Fruit fly (Drosophila melanogaster): ENCODE measurements around the gene SF2.
A peak's percentile ranks its signal among the peaks of the same experiment; 100 is the strongest.

The SF2 gene

dm6 chr3R:16374101-16374500 is 32.3 kb upstream of the SF2 start (continued):
- TF ChIP-seq HLHmδ (GFP tag; optimal IDR thresholded peaks at IDR 0.05): no peak
- no peak for TF ChIP-seq run (tag; optimal IDR thresholded peaks at IDR 0.05)
- peak; percentile 71 for TF ChIP-seq zen (tag; optimal IDR thresholded peaks at IDR 0.05)
- peak; percentile 73 for TF ChIP-seq Dp (GFP tag; optimal IDR thresholded peaks at IDR 0.05)
- peak; percentile 58 for TF ChIP-seq CTCF (GFP tag; optimal IDR thresholded peaks at IDR 0.05)
- no peak for TF ChIP-seq disco-r (GFP tag; optimal IDR thresholded peaks at IDR 0.05)
- TF ChIP-seq unpg (GFP tag; optimal IDR thresholded peaks at IDR 0.05): no peak
- no peak for TF ChIP-seq tin (GFP tag; optimal IDR thresholded peaks at IDR 0.05)
- no peak; the same call in 2 of the 3 replicates for TF ChIP-seq CG6791 (GFP tag; IDR thresholded peaks at IDR 0.05; ENCODE audit: partially characterized antibody)
- no peak for TF ChIP-seq lilli (GFP tag; optimal IDR thresholded peaks at IDR 0.05)

DNA sequence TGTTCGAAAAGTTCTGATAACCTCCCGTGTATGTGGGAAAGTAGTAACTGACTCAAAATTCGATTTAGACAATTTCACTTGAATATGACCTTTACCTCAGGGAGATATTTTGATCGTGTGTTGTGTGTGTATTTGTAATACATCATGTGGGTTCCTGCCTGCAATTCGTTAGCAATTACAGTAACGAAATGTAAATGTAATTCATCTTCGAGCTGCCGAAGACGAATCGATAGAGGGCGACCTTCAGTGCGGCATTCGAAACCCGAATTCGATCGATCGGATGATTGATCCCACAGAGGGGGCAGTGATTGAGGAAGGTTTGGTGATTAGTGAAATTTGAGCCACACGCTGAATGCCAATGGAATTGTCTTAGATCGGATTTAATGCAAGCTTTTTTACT is 28.6 kb upstream of the SF2 start, which contains the start of gene CG10317:
Gene CG10317, minus strand, starts transcription at position 101 of the 400 bp plus-strand sequence.
- TF ChIP-seq hkb (optimal IDR thresholded peaks at IDR 0.05): no peak
- no peak for TF ChIP-seq hkb (GFP tag; IDR thresholded peaks at IDR 0.05)
- TF ChIP-seq H15 (GFP tag; IDR thresholded peaks at IDR 0.05): no peak
- no peak for TF ChIP-seq HmgZ (tag; optimal IDR thresholded peaks at IDR 0.05)
- no peak for TF ChIP-seq cad (GFP tag; optimal IDR thresholded peaks at IDR 0.05)
- TF ChIP-seq bigmax (GFP tag; optimal IDR thresholded peaks at IDR 0.05): no peak
- no peak for TF ChIP-seq pzg (GFP tag; optimal IDR thresholded peaks at IDR 0.05)
- TF ChIP-seq CG17186 (GFP tag; optimal IDR thresholded peaks at IDR 0.05): no peak
- TF ChIP-seq Eip74EF (GFP tag; optimal IDR thresholded peaks at IDR 0.05): no peak
- TF ChIP-seq CG10274 (GFP tag; optimal IDR thresholded peaks at IDR 0.05): no peak
- TF ChIP-seq HLH4C (GFP tag; IDR thresholded peaks at IDR 0.05; ENCODE audit: partially characterized antibody): no peak
- TF ChIP-seq exex (tag; optimal IDR thresholded peaks at IDR 0.05): no peak
- TF ChIP-seq CG2889 (GFP tag; IDR thresholded peaks at IDR 0.05): no peak
- no peak for TF ChIP-seq CG11093 (GFP tag; IDR thresholded peaks at IDR 0.05)

DNA sequence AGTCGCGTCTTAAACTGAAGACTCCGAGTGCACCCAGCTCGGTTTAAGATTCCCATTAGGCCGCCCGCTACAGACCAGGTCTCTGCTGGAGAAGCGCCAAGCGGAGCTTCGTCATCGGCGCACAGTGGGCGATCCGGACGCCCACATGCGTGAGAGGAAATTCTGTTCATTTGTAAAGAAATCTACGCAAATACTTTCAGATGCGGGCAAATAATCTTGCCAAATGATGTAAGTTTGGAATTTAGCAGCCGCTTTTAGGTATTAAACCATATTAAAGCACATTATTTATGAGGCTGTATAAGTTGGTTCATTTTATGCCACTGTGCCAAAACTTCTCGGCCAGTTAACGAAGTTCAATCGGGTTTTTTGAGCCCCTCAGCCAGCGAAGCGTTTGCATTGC is 26.5 kb upstream of the SF2 start, which contains the start of gene js:
Gene js, minus strand, starts transcription at position 19 of the 400 bp plus-strand sequence.
- TF ChIP-seq dysf (GFP tag; IDR thresholded peaks at IDR 0.05) (0 out of 3 replicates have a peak, but pooled peaks have one; percentile 15), Oli (tag; optimal IDR thresholded peaks at IDR 0.05) (peak; percentile 43), run (tag; optimal IDR thresholded peaks at IDR 0.05) (no peak), CG5245 (GFP tag; optimal IDR thresholded peaks at IDR 0.05) (no peak), CoRest (tag; optimal IDR thresholded peaks at IDR 0.05) (peak; percentile 11), Xbp1 (GFP tag; optimal IDR thresholded peaks at IDR 0.05) (peak; percentile 26), CG31388 (GFP tag; optimal IDR thresholded peaks at IDR 0.05) (no peak), pnt (GFP tag; optimal IDR thresholded peaks at IDR 0.05) (no peak), gce (GFP tag; IDR thresholded peaks at IDR 0.05) (no peak), HLH3B (GFP tag; IDR thresholded peaks at IDR 0.05) (peak; percentile 26; the same call in 1 of the 2 replicates), PHDP (tag; optimal IDR thresholded peaks at IDR 0.05) (no peak), CG12219 (GFP tag; optimal IDR thresholded peaks at IDR 0.05) (no peak), CG15269 (tag; optimal IDR thresholded peaks at IDR 0.05) (peak; percentile 58), tgo (GFP tag; IDR thresholded peaks at IDR 0.05) (0 out of 3 replicates have a peak, but pooled peaks have one; percentile 23), bcd (GFP tag; optimal IDR thresholded peaks at IDR 0.05) (peak; percentile 8), MTF-1 (GFP tag; optimal IDR thresholded peaks at IDR 0.05; ENCODE audit: borderline replicate concordance) (no peak), Sox102F (GFP tag; optimal IDR thresholded peaks at IDR 0.05) (peak; percentile 14), sens (GFP tag) (peak; percentile 49), CG11504 (tag; optimal IDR thresholded peaks at IDR 0.05) (peak; percentile 57), chinmo (GFP tag; IDR thresholded peaks at IDR 0.05; ENCODE audit: partially characterized antibody) (0 out of 4 replicates have a peak, but pooled peaks have one; percentile 15), Doc2 (GFP tag; IDR thresholded peaks at IDR 0.05) (no peak), caup (GFP tag; optimal IDR thresholded peaks at IDR 0.05; ENCODE audit: severe bottlenecking) (no peak), tio (GFP tag; optimal IDR thresholded peaks at IDR 0.05) (peak; percentile 6), sr (GFP tag; IDR thresholded peaks at IDR 0.05) (no peak), Meics (GFP tag; optimal IDR thresholded peaks at IDR 0.05) (peak; percentile 10), Dp (GFP tag; optimal IDR thresholded peaks at IDR 0.05) (no peak), sqz (GFP tag; optimal IDR thresholded peaks at IDR 0.05) (no peak)
